Worm (Caenorhabditis elegans) whole organism, L1 larva: ENCODE measurements around the gene dylt-2.
A peak's percentile ranks its signal among the peaks of the same experiment; 100 is the strongest.

Experiments
- C16A3.4 ChIP-seq: fragments of 150-350 bp; optimal IDR thresholded peaks from 2 replicates; lab custom pipeline; 2014; ENCODE audit warnings: missing biosample characterization, missing genetic modification characterization
- C34B4.2 ChIP-seq: sonication (generic microtip); optimal IDR thresholded peaks from 2 replicates; lab custom pipeline; 2017; ENCODE audit warnings: mild to moderate bottlenecking, missing genetic modification characterization, missing compliant biosample characterization
- Y116A8C.19 ChIP-seq: sonication (generic microtip); optimal IDR thresholded peaks from 2 replicates; lab custom pipeline; 2016; ENCODE audit warnings: missing compliant biosample characterization, missing genetic modification characterization, borderline replicate concordance
- aha-1 ChIP-seq: fragments of 150-350 bp; optimal IDR thresholded peaks from 2 replicates; lab custom pipeline; 2014; ENCODE audit warnings: missing biosample characterization, missing genetic modification characterization
- alr-1 ChIP-seq: fragments of 200-800 bp; sonication (Bioruptor generic); optimal IDR thresholded peaks from 2 replicates; lab custom pipeline; 2018; ENCODE audit warnings: borderline replicate concordance, mild to moderate bottlenecking, missing genetic modification characterization, missing compliant biosample characterization
- aly-2 ChIP-seq: fragments of 150-350 bp; optimal IDR thresholded peaks from 2 replicates; lab custom pipeline; 2014; ENCODE audit warnings: missing biosample characterization, missing genetic modification characterization
- blmp-1 ChIP-seq: fragments of 150-350 bp; optimal IDR thresholded peaks from 2 replicates; lab custom pipeline; 2014; ENCODE audit warnings: missing biosample characterization, missing genetic modification characterization
- ceh-8 ChIP-seq: fragments of 200-800 bp; sonication (Bioruptor generic); optimal IDR thresholded peaks from 2 replicates; lab custom pipeline; 2018; ENCODE audit warnings: mild to moderate bottlenecking, missing genetic modification characterization, moderate library complexity, missing compliant biosample characterization
- ceh-82 ChIP-seq, 3 experiments: fragments of 150-350 bp in 1 of 3; sonication (generic microtip) in 2 of 3; optimal IDR thresholded peaks; 2 replicates each; lab custom pipeline; 2014 to 2017; ENCODE audit warnings: missing biosample characterization in 3 of 3, missing genetic modification characterization in 3 of 3
- ceh-88 ChIP-seq: fragments of 200-800 bp; sonication (Bioruptor generic); IDR thresholded peaks from 2 replicates; pipeline ENCODE4 v1.3.6; 2022; ENCODE audit warnings: missing genetic modification characterization, missing compliant biosample characterization
- ces-1 ChIP-seq: fragments of 150-350 bp; optimal IDR thresholded peaks from 2 replicates; lab custom pipeline; 2014; ENCODE audit warnings: missing biosample characterization, missing genetic modification reagents, missing genetic modification characterization
- dpl-1 ChIP-seq, 3 experiments: fragments of 150-350 bp in 2 of 3; sonication (generic microtip) in 1 of 3; optimal IDR thresholded peaks; 2 replicates each; lab custom pipeline; 2014 to 2017; ENCODE audit warnings: missing biosample characterization in 3 of 3, missing genetic modification characterization in 3 of 3, missing genetic modification reagents in 3 of 3
- dsc-1 ChIP-seq: sonication (generic microtip); optimal IDR thresholded peaks from 2 replicates; lab custom pipeline; 2016; ENCODE audit warnings: mild to moderate bottlenecking, missing genetic modification characterization, missing compliant biosample characterization
- efl-3 ChIP-seq: fragments of 200-800 bp; sonication (Bioruptor generic); optimal IDR thresholded peaks from 2 replicates; lab custom pipeline; 2018; ENCODE audit warnings: mild to moderate bottlenecking, missing genetic modification characterization, missing compliant biosample characterization
- egl-27 ChIP-seq, 2 experiments: fragments of 150-350 bp in 1 of 2; sonication (generic microtip); optimal IDR thresholded peaks; 3 replicates each; lab custom pipeline; 2017 to 2018; ENCODE audit warnings: missing biosample characterization in 2 of 2, missing genetic modification characterization in 2 of 2, missing genetic modification reagents in 2 of 2
- elt-2 ChIP-seq: sonication (generic microtip); optimal IDR thresholded peaks from 2 replicates; lab custom pipeline; 2016; ENCODE audit warnings: missing genetic modification characterization, mild to moderate bottlenecking, inconsistent platforms, missing compliant biosample characterization, missing genetic modification reagents
- elt-3 ChIP-seq, 6 experiments: fragments of 150-350 bp in 1 of 6; sonication (generic microtip); optimal IDR thresholded peaks; 2 replicates each; lab custom pipeline; 2017 to 2018; ENCODE audit warnings: missing biosample characterization in 6 of 6, missing genetic modification characterization in 6 of 6, inconsistent platforms in 1 of 6
- ets-5 ChIP-seq: fragments of 200-800 bp; sonication (Bioruptor generic); IDR thresholded peaks from 2 replicates; pipeline ENCODE4 v1.3.6; 2022; ENCODE audit warnings: missing genetic modification characterization, missing compliant biosample characterization
- fkh-8 ChIP-seq: sonication (generic microtip); optimal IDR thresholded peaks from 2 replicates; lab custom pipeline; 2016; ENCODE audit warnings: mild to moderate bottlenecking, missing genetic modification characterization, missing compliant biosample characterization
- hlh-17 ChIP-seq: fragments of 200-800 bp; sonication (Bioruptor generic); optimal IDR thresholded peaks from 2 replicates; lab custom pipeline; 2018; ENCODE audit warnings: missing genetic modification characterization, mild to moderate bottlenecking, missing compliant biosample characterization, moderate library complexity, borderline replicate concordance
- hlh-4 ChIP-seq: sonication (generic microtip); optimal IDR thresholded peaks from 2 replicates; lab custom pipeline; 2016; ENCODE audit warnings: mild to moderate bottlenecking, missing genetic modification characterization, missing compliant biosample characterization
- hpl-2 ChIP-seq: fragments of 150-350 bp; optimal IDR thresholded peaks from 2 replicates; lab custom pipeline; 2014; ENCODE audit warnings: missing biosample characterization, missing genetic modification reagents, missing genetic modification characterization
- irx-1 ChIP-seq: sonication (generic microtip); optimal IDR thresholded peaks from 2 replicates; lab custom pipeline; 2016; ENCODE audit warnings: missing genetic modification characterization, missing compliant biosample characterization
- lin-14 ChIP-seq: fragments of 200-800 bp; sonication (Bioruptor generic); optimal IDR thresholded peaks from 2 replicates; lab custom pipeline; 2018; ENCODE audit warnings: mild to moderate bottlenecking, missing genetic modification characterization, moderate library complexity, missing compliant biosample characterization
- lin-35 ChIP-seq, 2 experiments: fragments of 150-350 bp; optimal IDR thresholded peaks; 2 replicates each; lab custom pipeline; 2014; ENCODE audit warnings: missing biosample characterization in 2 of 2, missing genetic modification characterization in 2 of 2, missing genetic modification reagents in 2 of 2
- lin-39 ChIP-seq: fragments of 150-350 bp; optimal IDR thresholded peaks from 2 replicates; lab custom pipeline; 2014; ENCODE audit warnings: missing biosample characterization, missing genetic modification reagents, missing genetic modification characterization
- lir-3 ChIP-seq: sonication (generic microtip); optimal IDR thresholded peaks from 2 replicates; lab custom pipeline; 2016; ENCODE audit warnings: mild to moderate bottlenecking, missing genetic modification characterization, moderate library complexity, missing compliant biosample characterization; ENCODE audit not compliant: poor library complexity
- mdl-1 ChIP-seq, 2 experiments: fragments of 150-350 bp; optimal IDR thresholded peaks; 2 replicates each; lab custom pipeline; 2014 to 2017; ENCODE audit warnings: missing biosample characterization in 2 of 2, missing genetic modification characterization in 2 of 2, inconsistent platforms in 1 of 2
- mef-2 ChIP-seq: fragments of 150-350 bp; optimal IDR thresholded peaks from 2 replicates; lab custom pipeline; 2014; ENCODE audit warnings: missing biosample characterization, missing genetic modification characterization
- mep-1 ChIP-seq: fragments of 150-350 bp; optimal IDR thresholded peaks from 2 replicates; lab custom pipeline; 2014; ENCODE audit warnings: missing biosample characterization, missing genetic modification characterization
- nhr-11 ChIP-seq: fragments of 150-350 bp; optimal IDR thresholded peaks from 2 replicates; lab custom pipeline; 2014; ENCODE audit warnings: missing biosample characterization, missing genetic modification characterization
- nhr-19 ChIP-seq: fragments of 200-800 bp; sonication (Bioruptor generic); conservative IDR thresholded peaks from 2 replicates; pipeline ENCODE4 v1.3.6; 2022; ENCODE audit warnings: missing genetic modification characterization, missing compliant biosample characterization
- nhr-20 ChIP-seq: sonication (generic microtip); optimal IDR thresholded peaks from 2 replicates; lab custom pipeline; 2016; ENCODE audit warnings: mild to moderate bottlenecking, missing genetic modification characterization, missing compliant biosample characterization
- nhr-47 ChIP-seq: sonication (generic microtip); optimal IDR thresholded peaks from 2 replicates; lab custom pipeline; 2016; ENCODE audit warnings: mild to moderate bottlenecking, missing genetic modification characterization, moderate library complexity, missing compliant biosample characterization
- nhr-71 ChIP-seq: sonication (generic microtip); optimal IDR thresholded peaks from 2 replicates; lab custom pipeline; 2016; ENCODE audit warnings: mild to moderate bottlenecking, missing genetic modification characterization, moderate library complexity, missing compliant biosample characterization
- nhr-85 ChIP-seq: sonication (generic microtip); peaks from one replicate; lab custom pipeline; 2016; ENCODE audit warnings: missing genetic modification characterization, inconsistent platforms, missing compliant biosample characterization
- pax-3 ChIP-seq: fragments of 200-800 bp; sonication (Bioruptor generic); optimal IDR thresholded peaks from 2 replicates; lab custom pipeline; 2018; ENCODE audit warnings: mild to moderate bottlenecking, missing genetic modification characterization, moderate library complexity, missing compliant biosample characterization
- pqm-1 ChIP-seq: sonication (generic microtip); optimal IDR thresholded peaks from 3 replicates; lab custom pipeline; 2017; ENCODE audit warnings: missing biosample characterization, missing genetic modification characterization
- sup-37 ChIP-seq: fragments of 200-800 bp; sonication (Bioruptor generic); optimal IDR thresholded peaks from 2 replicates; lab custom pipeline; 2018; ENCODE audit warnings: mild to moderate bottlenecking, missing genetic modification characterization, missing compliant biosample characterization
- swsn-7 ChIP-seq: sonication (generic microtip); optimal IDR thresholded peaks from 2 replicates; lab custom pipeline; 2016; ENCODE audit warnings: missing genetic modification characterization, missing compliant biosample characterization
- tbx-2 ChIP-seq: sonication (generic microtip); optimal IDR thresholded peaks from 2 replicates; lab custom pipeline; 2016; ENCODE audit warnings: missing genetic modification characterization, missing compliant biosample characterization
- unc-130 ChIP-seq: fragments of 150-350 bp; optimal IDR thresholded peaks from 2 replicates; lab custom pipeline; 2017; ENCODE audit warnings: missing biosample characterization, missing genetic modification characterization, inconsistent platforms
- unc-30 ChIP-seq: sonication (generic microtip); optimal IDR thresholded peaks from 2 replicates; lab custom pipeline; 2017; ENCODE audit warnings: missing biosample characterization, missing genetic modification characterization
- unc-98 ChIP-seq: fragments of 200-800 bp; sonication (Bioruptor generic); IDR thresholded peaks from 2 replicates; pipeline ENCODE4 v1.3.6; 2022; ENCODE audit warnings: missing genetic modification characterization, missing compliant biosample characterization
- xbp-1 ChIP-seq: sonication (generic microtip); optimal IDR thresholded peaks from 2 replicates; lab custom pipeline; 2016; ENCODE audit warnings: missing genetic modification characterization, missing compliant biosample characterization
- zag-1 ChIP-seq: fragments of 150-350 bp; optimal IDR thresholded peaks from 2 replicates; lab custom pipeline; 2014; ENCODE audit warnings: missing biosample characterization, missing genetic modification characterization
- zip-4 ChIP-seq: fragments of 200-800 bp; sonication (Bioruptor generic); optimal IDR thresholded peaks from 2 replicates; lab custom pipeline; 2018; ENCODE audit warnings: mild to moderate bottlenecking, missing genetic modification characterization, moderate library complexity, missing compliant biosample characterization
- ztf-11 ChIP-seq, 2 experiments: sonication (generic microtip); optimal IDR thresholded peaks; 2 replicates each; lab custom pipeline; 2016 to 2017; ENCODE audit warnings: missing genetic modification characterization in 2 of 2, missing biosample characterization in 1 of 2, missing compliant biosample characterization in 1 of 2
- ztf-4 ChIP-seq: fragments of 150-350 bp; optimal IDR thresholded peaks from 2 replicates; lab custom pipeline; 2014; ENCODE audit warnings: missing biosample characterization, missing genetic modification characterization

Gene dylt-2

ce11 chrX:8953011-8953410 is 13.1 kb upstream of the dylt-2 start (continued):
- no peak for TF ChIP-seq irx-1 (tag; lab: Kevin White, UChicago)
- TF ChIP-seq xbp-1 (tag; lab: Kevin White, UChicago) = no peak
- no peak for TF ChIP-seq unc-130 (tag; lab: Kevin White, UChicago)
- no peak for TF ChIP-seq efl-3
- TF ChIP-seq aha-1 (tag; lab: Kevin White, UChicago) = no peak
- no peak for TF ChIP-seq pax-3
- TF ChIP-seq mep-1 (tag; lab: Kevin White, UChicago) = no peak
- no peak for TF ChIP-seq nhr-11 (tag; lab: Kevin White, UChicago)
- TF ChIP-seq nhr-47 (tag; lab: Kevin White, UChicago) = peak; percentile 2
- no peak for TF ChIP-seq blmp-1 (tag; lab: Kevin White, UChicago)
- TF ChIP-seq zip-4 (GFP tag; lab: Kevin White, UChicago) = no peak
- no peak for TF ChIP-seq hpl-2 (GFP tag; lab: Kevin White, UChicago)
- TF ChIP-seq nhr-19 (GFP tag; lab: Robert Waterston, UW) = no peak
- peak; percentile 1 for TF ChIP-seq nhr-20 (tag; lab: Kevin White, UChicago)
- TF ChIP-seq egl-27 (tag; optimal IDR thresholded peaks at IDR 0.05; lab: Kevin White, UChicago) = no peak
- no peak for TF ChIP-seq hlh-4 (tag; lab: Kevin White, UChicago)
- no peak for TF ChIP-seq ces-1 (GFP tag; lab: Kevin White, UChicago)
- no peak for TF ChIP-seq elt-3 (tag; optimal IDR thresholded peaks at IDR 0.05; lab: Kevin White, UChicago)

DNA sequence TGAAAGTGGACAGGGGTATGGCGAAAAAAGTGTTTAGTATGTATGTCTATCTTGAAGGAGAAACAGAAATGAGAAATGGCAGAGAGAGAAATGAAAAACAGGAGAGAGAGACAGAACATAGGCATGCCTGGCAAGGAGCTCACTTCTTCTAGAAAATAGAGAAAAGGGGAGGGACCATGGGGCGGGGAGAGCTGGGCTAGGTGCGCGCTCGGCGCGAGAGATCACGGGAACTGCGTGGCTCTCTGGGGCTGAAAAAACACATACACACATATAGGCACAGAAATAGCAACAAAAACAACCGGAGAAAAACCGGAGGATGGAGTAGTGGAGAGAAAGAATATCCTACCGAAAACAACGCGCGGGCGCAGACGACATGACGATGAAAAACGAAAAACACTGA is 12.0 kb upstream of the dylt-2 start:
- TF ChIP-seq mef-2 (tag; lab: Kevin White, UChicago) (no peak), dpl-1 (GFP tag; optimal IDR thresholded peaks at IDR 0.05; lab: Kevin White, UChicago) (no peak), lin-35 (GFP tag; optimal IDR thresholded peaks at IDR 0.05; lab: Kevin White, UChicago) (no peak), sup-37 (GFP tag; lab: Kevin White, UChicago) (no peak), unc-30 (tag; lab: Kevin White, UChicago) (no peak), dsc-1 (tag; lab: Kevin White, UChicago) (no peak), zag-1 (tag; lab: Kevin White, UChicago) (no peak), swsn-7 (tag; lab: Kevin White, UChicago) (peak; percentile 27), C34B4.2 (tag; lab: Kevin White, UChicago) (no peak), mdl-1 (tag; optimal IDR thresholded peaks at IDR 0.05; lab: Kevin White, UChicago) (no peak), ets-5 (GFP tag; lab: Robert Waterston, UW) (no peak), tbx-2 (tag; lab: Kevin White, UChicago) (no peak), ztf-4 (tag; lab: Kevin White, UChicago) (no peak), Y116A8C.19 (tag; lab: Kevin White, UChicago) (no peak), elt-2 (tag; lab: Kevin White, UChicago) (no peak), pax-3 (no peak), ceh-82 (tag; optimal IDR thresholded peaks at IDR 0.05; lab: Kevin White, UChicago) (peak in 1 of 3 experiments; percentile 23), nhr-19 (GFP tag; lab: Robert Waterston, UW) (no peak), pqm-1 (no peak), aha-1 (tag; lab: Kevin White, UChicago) (no peak), nhr-71 (tag; lab: Kevin White, UChicago) (peak; percentile 40), hlh-17 (GFP tag; lab: Kevin White, UChicago) (no peak), lin-14 (GFP tag; lab: Kevin White, UChicago) (peak; percentile 66), lin-39 (tag; lab: Kevin White, UChicago) (no peak), aly-2 (tag; lab: Kevin White, UChicago) (no peak), C16A3.4 (tag; lab: Kevin White, UChicago) (no peak), ceh-8 (no peak), blmp-1 (tag; lab: Kevin White, UChicago) (no peak), ceh-88 (GFP tag; lab: Robert Waterston, UW) (no peak), lir-3 (tag; lab: Kevin White, UChicago) (no peak), unc-98 (GFP tag; lab: Robert Waterston, UW) (no peak), fkh-8 (tag; lab: Kevin White, UChicago) (peak; percentile 78), nhr-11 (tag; lab: Kevin White, UChicago) (no peak), ztf-11 (tag; optimal IDR thresholded peaks at IDR 0.05; lab: Kevin White, UChicago) (no peak), nhr-85 (no peak), mep-1 (tag; lab: Kevin White, UChicago) (no peak), hlh-4 (tag; lab: Kevin White, UChicago) (no peak), egl-27 (tag; optimal IDR thresholded peaks at IDR 0.05; lab: Kevin White, UChicago) (no peak), nhr-47 (tag; lab: Kevin White, UChicago) (peak; percentile 44), alr-1 (tag; lab: Kevin White, UChicago) (no peak), elt-3 (tag; optimal IDR thresholded peaks at IDR 0.05; lab: Kevin White, UChicago) (no peak), zip-4 (GFP tag; lab: Kevin White, UChicago) (no peak)
